Worm (Caenorhabditis elegans) whole organism, young adult: ENCODE measurements around the gene F37C12.18.
A peak's percentile ranks its signal among the peaks of the same experiment; 100 is the strongest.

Source experiments
- B0336.3 ChIP-seq: fragments of 200-800 bp; sonication (Bioruptor generic); IDR thresholded peaks from 2 replicates; pipeline ENCODE4 v1.3.6; 2022; ENCODE audit warnings: missing genetic modification characterization, missing compliant biosample characterization
- F33H1.4 ChIP-seq: fragments of 200-800 bp; sonication (Bioruptor generic); IDR thresholded peaks from 2 replicates; pipeline ENCODE4 v1.3.6; 2022; ENCODE audit warnings: missing genetic modification reagents, missing genetic modification characterization, missing compliant biosample characterization
- F37B4.10 ChIP-seq: fragments of 200-800 bp; sonication (Bioruptor generic); IDR thresholded peaks from 2 replicates; pipeline ENCODE4 v1.3.6; 2022; ENCODE audit warnings: missing genetic modification characterization, missing compliant biosample characterization
- F49E8.2 ChIP-seq: sonication (generic microtip); optimal IDR thresholded peaks from 3 replicates; lab custom pipeline; 2017; ENCODE audit warnings: missing genetic modification characterization, mild to moderate bottlenecking, missing compliant biosample characterization, antibody characterized with exemption, moderate library complexity; ENCODE audit not compliant: insufficient read depth
- Y56A3A.18 ChIP-seq: fragments of 200-800 bp; sonication (Bioruptor generic); IDR thresholded peaks from 2 replicates; pipeline ENCODE4 v1.3.6; 2022; ENCODE audit warnings: missing genetic modification reagents, missing genetic modification characterization, missing compliant biosample characterization
- ZK185.1 ChIP-seq: sonication (generic microtip); optimal IDR thresholded peaks from 2 replicates; lab custom pipeline; 2016; ENCODE audit warnings: mild to moderate bottlenecking, missing genetic modification characterization, missing compliant biosample characterization; ENCODE audit not compliant: poor library complexity, severe bottlenecking
- akir-1 ChIP-seq: fragments of 200-800 bp; sonication (Bioruptor generic); optimal IDR thresholded peaks from 2 replicates; lab custom pipeline; 2018; ENCODE audit warnings: mild to moderate bottlenecking, missing genetic modification characterization, moderate library complexity, missing compliant biosample characterization
- ama-1 ChIP-seq, 3 experiments: fragments of 150-350 bp in 1 of 3; sonication (generic microtip) in 2 of 3; optimal IDR thresholded peaks; 2 replicates each; lab custom pipeline; 2014 to 2018; ENCODE audit warnings: missing biosample characterization in 2 of 3, missing genetic modification characterization in 2 of 3, missing genetic modification reagents in 2 of 3
- aptf-3 ChIP-seq: fragments of 200-800 bp; sonication (Bioruptor generic); IDR thresholded peaks from 2 replicates; pipeline ENCODE4 v1.3.6; 2022; ENCODE audit warnings: missing genetic modification characterization, missing compliant biosample characterization
- atf-7 ChIP-seq: sonication (generic microtip); optimal IDR thresholded peaks from 2 replicates; lab custom pipeline; 2017; ENCODE audit warnings: mild to moderate bottlenecking, missing genetic modification characterization, missing compliant biosample characterization
- athp-1 ChIP-seq: sonication (generic microtip); optimal IDR thresholded peaks from 2 replicates; lab custom pipeline; 2017; ENCODE audit warnings: mild to moderate bottlenecking, missing genetic modification characterization, missing compliant biosample characterization
- attf-6 ChIP-seq: fragments of 200-800 bp; sonication (Bioruptor generic); IDR thresholded peaks from 2 replicates; pipeline ENCODE4 v1.3.6; 2022; ENCODE audit warnings: missing genetic modification reagents, missing genetic modification characterization, missing compliant biosample characterization
- ceh-100 ChIP-seq: fragments of 200-800 bp; sonication (Bioruptor generic); IDR thresholded peaks from 2 replicates; pipeline ENCODE4 v1.3.6; 2022; ENCODE audit warnings: missing genetic modification reagents, missing genetic modification characterization, missing compliant biosample characterization
- chd-7 ChIP-seq: sonication (generic microtip); optimal IDR thresholded peaks from 2 replicates; lab custom pipeline; 2016; ENCODE audit warnings: mild to moderate bottlenecking, missing genetic modification characterization, moderate library complexity, missing compliant biosample characterization
- die-1 ChIP-seq: sonication (generic microtip); optimal IDR thresholded peaks from 2 replicates; lab custom pipeline; 2016; ENCODE audit warnings: missing genotype, mild to moderate bottlenecking, missing genetic modification characterization, missing compliant biosample characterization
- dox-1 ChIP-seq: fragments of 200-800 bp; sonication (Bioruptor generic); IDR thresholded peaks from 2 replicates; pipeline ENCODE4 v1.3.6; 2022; ENCODE audit warnings: missing genetic modification reagents, missing genetic modification characterization, missing compliant biosample characterization
- dpff-1 ChIP-seq: sonication (generic microtip); optimal IDR thresholded peaks from 2 replicates; lab custom pipeline; 2017; ENCODE audit warnings: mild to moderate bottlenecking, missing genetic modification characterization, missing compliant biosample characterization
- dpl-1 ChIP-seq: fragments of 150-350 bp; optimal IDR thresholded peaks from 2 replicates; lab custom pipeline; 2014; ENCODE audit warnings: missing biosample characterization, missing genetic modification reagents, missing genetic modification characterization
- egl-44 ChIP-seq: fragments of 200-800 bp; sonication (Bioruptor generic); IDR thresholded peaks from 2 replicates; pipeline ENCODE4 v1.3.6; 2022; ENCODE audit warnings: missing genetic modification reagents, missing genetic modification characterization, missing compliant biosample characterization
- ekl-4 ChIP-seq: fragments of 200-800 bp; sonication (Bioruptor generic); IDR thresholded peaks from 2 replicates; pipeline ENCODE4 v1.3.6; 2022; ENCODE audit warnings: missing genetic modification reagents, missing genetic modification characterization, missing compliant biosample characterization
- ets-4 ChIP-seq: fragments of 200-800 bp; sonication (Bioruptor generic); optimal IDR thresholded peaks from 2 replicates; lab custom pipeline; 2018; ENCODE audit warnings: mild to moderate bottlenecking, missing genetic modification characterization, missing compliant biosample characterization
- him-1 ChIP-seq: sonication (generic microtip); optimal IDR thresholded peaks from 2 replicates; lab custom pipeline; 2016; ENCODE audit warnings: missing genotype, missing genetic modification reagents, missing genetic modification characterization, missing compliant biosample characterization
- hmg-1.2 ChIP-seq: fragments of 200-800 bp; sonication (Bioruptor generic); IDR thresholded peaks from 2 replicates; pipeline ENCODE4 v1.3.6; 2022; ENCODE audit warnings: missing genetic modification reagents, missing genetic modification characterization, missing compliant biosample characterization
- hrde-1 ChIP-seq: sonication (generic microtip); optimal IDR thresholded peaks from 2 replicates; lab custom pipeline; 2016; ENCODE audit warnings: missing genetic modification characterization, mild to moderate bottlenecking, missing compliant biosample characterization, moderate library complexity, missing genotype, missing genetic modification reagents, borderline replicate concordance
- hsf-1 ChIP-seq: fragments of 200-800 bp; sonication (Bioruptor generic); IDR thresholded peaks from 2 replicates; pipeline ENCODE4 v1.3.6; 2022; ENCODE audit warnings: missing genetic modification reagents, missing genetic modification characterization, missing compliant biosample characterization
- let-526 ChIP-seq: fragments of 200-800 bp; sonication (Bioruptor generic); IDR thresholded peaks from 2 replicates; pipeline ENCODE4 v1.3.6; 2022; ENCODE audit warnings: missing genetic modification reagents, missing genetic modification characterization, missing compliant biosample characterization
- lin-26 ChIP-seq: fragments of 200-800 bp; sonication (Bioruptor generic); IDR thresholded peaks from 2 replicates; pipeline ENCODE4 v1.3.6; 2022; ENCODE audit warnings: missing genetic modification reagents, missing genetic modification characterization, missing compliant biosample characterization
- lin-40 ChIP-seq: sonication (generic microtip); optimal IDR thresholded peaks from 2 replicates; lab custom pipeline; 2016; ENCODE audit warnings: missing genetic modification characterization, mild to moderate bottlenecking, missing compliant biosample characterization, missing genotype, missing genetic modification reagents
- lsl-1 ChIP-seq: fragments of 200-800 bp; sonication (Bioruptor generic); optimal IDR thresholded peaks from 2 replicates; lab custom pipeline; 2018; ENCODE audit warnings: mild to moderate bottlenecking, missing genetic modification characterization, moderate library complexity, missing compliant biosample characterization
- madf-3 ChIP-seq: fragments of 200-800 bp; sonication (Bioruptor generic); IDR thresholded peaks from 2 replicates; pipeline ENCODE4 v1.3.6; 2022; ENCODE audit warnings: missing genetic modification reagents, missing genetic modification characterization, missing compliant biosample characterization
- madf-6 ChIP-seq: fragments of 200-800 bp; sonication (Bioruptor generic); IDR thresholded peaks from 2 replicates; pipeline ENCODE4 v1.3.6; 2022; ENCODE audit warnings: missing genetic modification reagents, missing genetic modification characterization, missing compliant biosample characterization
- mcd-1 ChIP-seq: fragments of 200-800 bp; sonication (Bioruptor generic); IDR thresholded peaks from 2 replicates; pipeline ENCODE4 v1.3.6; 2022; ENCODE audit warnings: missing genetic modification reagents, missing genetic modification characterization, missing compliant biosample characterization
- mes-4 ChIP-seq: sonication (generic microtip); optimal IDR thresholded peaks from 2 replicates; lab custom pipeline; 2016; ENCODE audit warnings: missing genotype, missing genetic modification characterization, missing compliant biosample characterization
- nfyb-1 ChIP-seq: fragments of 200-800 bp; sonication (Bioruptor generic); IDR thresholded peaks from 2 replicates; pipeline ENCODE4 v1.3.6; 2022; ENCODE audit warnings: missing genetic modification reagents, missing genetic modification characterization, missing compliant biosample characterization
- nhr-120 ChIP-seq: fragments of 200-800 bp; sonication (Bioruptor generic); IDR thresholded peaks from 2 replicates; pipeline ENCODE4 v1.3.6; 2022; ENCODE audit warnings: missing genetic modification characterization, missing compliant biosample characterization
- nhr-80 ChIP-seq: sonication (generic microtip); optimal IDR thresholded peaks from 2 replicates; lab custom pipeline; 2016; ENCODE audit warnings: missing genetic modification characterization, missing compliant biosample characterization
- rec-8 ChIP-seq, 2 experiments: sonication (generic microtip); optimal IDR thresholded peaks; 2 replicates each; lab custom pipeline; 2016; ENCODE audit warnings: mild to moderate bottlenecking in 2 of 2, missing genetic modification characterization in 2 of 2, missing genetic modification reagents in 2 of 2, missing genotype in 2 of 2, missing biosample characterization in 1 of 2, missing compliant biosample characterization in 1 of 2, moderate library complexity in 1 of 2
- sea-2 ChIP-seq: fragments of 200-800 bp; sonication (Bioruptor generic); IDR thresholded peaks from 2 replicates; pipeline ENCODE4 v1.3.6; 2022; ENCODE audit warnings: missing genetic modification characterization, missing compliant biosample characterization
- snpc-4 ChIP-seq, 5 experiments: fragments of 150-350 bp in 1 of 5; sonication (generic microtip) in 4 of 5; optimal IDR thresholded peaks; 2 replicates each; lab custom pipeline; 2014 to 2018; ENCODE audit warnings: missing genetic modification characterization in 5 of 5, missing biosample characterization in 3 of 5, antibody characterized with exemption in 2 of 5, mild to moderate bottlenecking in 2 of 5, missing compliant biosample characterization in 2 of 5, missing genotype in 2 of 5, moderate library complexity in 2 of 5, missing genetic modification reagents in 1 of 5
- sptf-2 ChIP-seq: fragments of 200-800 bp; sonication (Bioruptor generic); optimal IDR thresholded peaks from 2 replicates; lab custom pipeline; 2018; ENCODE audit warnings: mild to moderate bottlenecking, missing genetic modification characterization, missing compliant biosample characterization
- tbp1 ChIP-seq: fragments of 200-800 bp; sonication (Bioruptor generic); optimal IDR thresholded peaks from 2 replicates; lab custom pipeline; 2018; ENCODE audit warnings: mild to moderate bottlenecking, missing genetic modification characterization, missing compliant biosample characterization
- unc-130 ChIP-seq: sonication (generic microtip); optimal IDR thresholded peaks from 2 replicates; lab custom pipeline; 2016; ENCODE audit warnings: missing genetic modification reagents, missing genetic modification characterization, missing compliant biosample characterization
- ztf-6 ChIP-seq: fragments of 200-800 bp; sonication (Bioruptor generic); IDR thresholded peaks from 2 replicates; pipeline ENCODE4 v1.3.6; 2022; ENCODE audit warnings: missing genetic modification reagents, missing genetic modification characterization, missing compliant biosample characterization

The F37C12.18 gene

DNA sequence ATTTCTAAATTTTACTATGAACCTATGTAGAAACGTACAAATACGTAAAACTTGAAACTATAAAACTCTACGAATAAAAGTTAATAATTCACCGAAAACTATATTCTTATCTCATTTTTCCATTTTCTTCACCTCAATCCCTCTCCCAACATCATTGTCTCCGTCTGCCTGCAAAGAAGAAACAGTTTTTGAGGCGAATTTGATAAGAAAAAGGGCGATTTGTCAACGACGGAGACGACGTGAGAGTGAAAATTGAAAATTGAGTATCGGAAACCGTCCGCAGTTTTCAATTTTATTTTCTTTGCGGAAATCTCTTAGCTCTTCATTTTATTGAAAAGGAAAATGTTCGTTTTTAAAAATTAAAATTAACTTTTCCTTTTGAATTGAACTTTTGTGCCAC is 16.8 kb upstream of the F37C12.18 start:
- TF ChIP-seq nhr-80 (tag; lab: Kevin White, UChicago) (peak; percentile 50), unc-130 (GFP tag; lab: Kevin White, UChicago) (no peak)
- TF ChIP-seq, all 124 proteins: peak for 1

DNA sequence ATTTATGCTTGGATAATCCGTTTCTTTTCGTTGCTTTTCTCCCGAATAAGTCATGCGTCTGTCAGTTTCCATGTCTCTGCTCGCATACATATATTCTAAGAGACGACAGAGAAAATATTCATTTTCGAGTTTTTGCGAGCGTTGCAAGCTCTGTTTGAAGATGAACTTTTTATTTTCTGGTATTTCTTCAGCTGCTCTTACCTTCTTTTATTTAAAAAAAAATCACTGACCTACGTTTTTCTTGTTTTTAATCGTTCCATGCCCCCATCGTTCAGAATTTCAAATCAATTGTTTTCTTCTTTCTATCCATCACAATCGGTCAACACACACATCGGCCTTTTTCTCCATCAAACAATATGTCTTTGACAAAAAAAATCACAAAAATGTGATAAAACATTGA is 15.3 kb upstream of the F37C12.18 start:
- peak; percentile 42; the same call in 1 of the 2 replicates for TF ChIP-seq madf-3 (GFP tag; lab: Robert Waterston, UW)
- TF ChIP-seq athp-1 (tag; lab: Kevin White, UChicago) = no peak
- TF ChIP-seq mcd-1 = 0 out of 2 replicates have a peak, but pooled peaks have one; percentile 6

DNA sequence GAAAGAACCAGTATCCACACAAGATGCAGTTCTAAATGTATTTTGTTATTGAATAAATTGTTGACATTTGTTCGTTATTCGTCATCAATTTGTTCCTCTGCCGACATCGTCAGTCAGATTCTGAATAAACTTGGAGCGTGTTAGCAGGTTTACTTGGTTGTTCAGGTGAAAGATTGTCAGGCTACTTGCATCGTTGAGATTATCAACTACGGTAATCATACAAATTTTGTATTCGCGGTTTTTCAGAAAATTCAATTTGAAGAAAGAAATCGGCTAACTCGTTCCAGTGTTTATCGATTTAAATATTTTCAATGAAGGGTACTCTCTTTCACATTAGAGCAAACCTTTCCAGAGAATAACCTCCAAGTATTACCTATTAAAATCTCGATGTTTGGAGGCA is 14.5 kb upstream of the F37C12.18 start, which contains the start of gene R151.2:
TSS of gene R151.2 (plus strand) at position 247 of the 400 bp plus-strand sequence.
- TF ChIP-seq ceh-100 (GFP tag; lab: Robert Waterston, UW) (peak; percentile 24; the same call in 1 of the 2 replicates), dpl-1 (GFP tag; lab: Kevin White, UChicago) (no peak), snpc-4 (GFP tag; optimal IDR thresholded peaks at IDR 0.05; lab: Kevin White, UChicago) (no peak), snpc-4 (tag; optimal IDR thresholded peaks at IDR 0.05; lab: Kevin White, UChicago) (peak in 1 of 4 experiments; percentile 3), lsl-1 (peak; percentile 42), aptf-3 (no peak), atf-7 (no peak), lin-40 (no peak), ztf-6 (GFP tag; lab: Robert Waterston, UW) (no peak), sea-2 (GFP tag; lab: Robert Waterston, UW) (no peak), hsf-1 (GFP tag; lab: Robert Waterston, UW) (0 out of 2 replicates have a peak, but pooled peaks have one; percentile 5), akir-1 (GFP tag; lab: Kevin White, UChicago) (no peak), mes-4 (no peak), chd-7 (tag; lab: Kevin White, UChicago) (no peak), ets-4 (GFP tag; lab: Kevin White, UChicago) (no peak), athp-1 (tag; lab: Kevin White, UChicago) (peak; percentile 12), dox-1 (0 out of 2 replicates have a peak, but pooled peaks have one; percentile 12), dpff-1 (tag; lab: Kevin White, UChicago) (no peak), him-1 (no peak), F37B4.10 (GFP tag; lab: Robert Waterston, UW) (no peak), ekl-4 (GFP tag; lab: Robert Waterston, UW) (peak; percentile 45; the same call in 1 of the 2 replicates), F33H1.4 (GFP tag; lab: Robert Waterston, UW) (peak; percentile 38), sptf-2 (GFP tag; lab: Kevin White, UChicago) (no peak), let-526 (GFP tag; lab: Robert Waterston, UW) (no peak), die-1 (no peak), hrde-1 (tag; lab: Kevin White, UChicago) (peak; percentile 77), Y56A3A.18 (GFP tag; lab: Robert Waterston, UW) (no peak), nhr-120 (GFP tag; lab: Robert Waterston, UW) (no peak), hmg-1.2 (GFP tag; lab: Robert Waterston, UW) (peak; percentile 24; the same call in 1 of the 2 replicates), F49E8.2 (peak; percentile 57), ZK185.1 (tag; lab: Kevin White, UChicago) (no peak), B0336.3 (GFP tag; lab: Robert Waterston, UW) (peak; percentile 54), ama-1 (optimal IDR thresholded peaks at IDR 0.05; lab: Kevin White, UChicago) (no peak), ama-1 (GFP tag; optimal IDR thresholded peaks at IDR 0.05; lab: Kevin White, UChicago) (peak in 1 of 2 experiments; percentile 61), madf-3 (GFP tag; lab: Robert Waterston, UW) (peak; percentile 62; the same call in 1 of the 2 replicates), attf-6 (GFP tag; lab: Robert Waterston, UW) (peak; percentile 60), lin-26 (GFP tag; lab: Robert Waterston, UW) (0 out of 2 replicates have a peak, but pooled peaks have one; percentile 39), nfyb-1 (GFP tag; lab: Robert Waterston, UW) (0 out of 2 replicates have a peak, but pooled peaks have one; percentile 47), rec-8 (tag; optimal IDR thresholded peaks at IDR 0.05; lab: Kevin White, UChicago) (peak in 1 of 2 experiments; percentile 4), egl-44 (GFP tag; lab: Robert Waterston, UW) (0 out of 2 replicates have a peak, but pooled peaks have one; percentile 35), tbp1 (no peak), madf-6 (GFP tag; lab: Robert Waterston, UW) (0 out of 2 replicates have a peak, but pooled peaks have one; percentile 28)
